Worm (Caenorhabditis elegans): ENCODE results near the gene srw-101.

DNA sequence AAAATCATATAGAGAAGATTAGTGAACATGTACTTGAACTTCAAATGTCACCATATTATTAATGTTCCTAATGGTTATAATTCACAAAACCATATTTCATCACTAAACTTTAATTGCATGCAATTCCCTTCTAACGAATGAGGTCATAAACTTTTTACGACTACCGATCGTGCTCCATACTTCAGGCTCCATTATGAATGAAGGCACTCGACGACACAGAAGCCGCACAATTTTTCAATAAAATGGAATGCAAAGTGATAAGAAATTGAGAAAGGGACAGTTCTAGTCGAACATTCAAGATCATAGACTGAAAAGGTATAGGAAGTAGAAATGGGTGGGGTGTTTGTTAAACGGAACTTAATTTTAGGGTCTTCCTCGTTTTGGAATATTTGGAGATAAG lies 34.0 kb downstream of the srw-101 start:
- TF ChIP-seq ceh-13 (GFP tag; optimal IDR thresholded peaks at IDR 0.05) (no peak), flt-1 (GFP tag; IDR thresholded peaks at IDR 0.05) (no peak), ama-1 (optimal IDR thresholded peaks at IDR 0.05) (no peak), tbx-11 (GFP tag; IDR thresholded peaks at IDR 0.05) (no peak), hnd-1 (tag; optimal IDR thresholded peaks at IDR 0.05) (no peak), sea-1 (GFP tag; conservative IDR thresholded peaks at IDR 0.05) (no peak), ceh-36 (tag; optimal IDR thresholded peaks at IDR 0.05) (no peak), ets-7 (tag; optimal IDR thresholded peaks at IDR 0.05) (no peak), hmg-4 (GFP tag; optimal IDR thresholded peaks at IDR 0.05) (no peak), tra-4 (tag; optimal IDR thresholded peaks at IDR 0.05) (no peak), F13C5.2 (tag; optimal IDR thresholded peaks at IDR 0.05) (no peak), tbx-37 (GFP tag; conservative IDR thresholded peaks at IDR 0.05) (no peak), B0310.2 (tag; optimal IDR thresholded peaks at IDR 0.05) (no peak), hmbx-1 (tag; optimal IDR thresholded peaks at IDR 0.05) (no peak)

All from whole organism, early embryonic.